Worm (Caenorhabditis elegans) whole organism, late embryonic: ENCODE measurements around the gene srbc-66.

Experiments used
- C08G9.2 ChIP-seq: sonication (generic microtip); optimal IDR thresholded peaks from 2 replicates; lab custom pipeline; 2016; ENCODE audit warnings: mild to moderate bottlenecking, missing genetic modification characterization, moderate library complexity, missing compliant biosample characterization
- ets-4 ChIP-seq: sonication (generic microtip); optimal IDR thresholded peaks from 2 replicates; lab custom pipeline; 2016; ENCODE audit warnings: missing genetic modification characterization, missing compliant biosample characterization
- odd-2 ChIP-seq: sonication (generic microtip); optimal IDR thresholded peaks from 2 replicates; lab custom pipeline; 2017; ENCODE audit warnings: antibody characterized with exemption, mild to moderate bottlenecking, missing genetic modification characterization, missing compliant biosample characterization

DNA sequence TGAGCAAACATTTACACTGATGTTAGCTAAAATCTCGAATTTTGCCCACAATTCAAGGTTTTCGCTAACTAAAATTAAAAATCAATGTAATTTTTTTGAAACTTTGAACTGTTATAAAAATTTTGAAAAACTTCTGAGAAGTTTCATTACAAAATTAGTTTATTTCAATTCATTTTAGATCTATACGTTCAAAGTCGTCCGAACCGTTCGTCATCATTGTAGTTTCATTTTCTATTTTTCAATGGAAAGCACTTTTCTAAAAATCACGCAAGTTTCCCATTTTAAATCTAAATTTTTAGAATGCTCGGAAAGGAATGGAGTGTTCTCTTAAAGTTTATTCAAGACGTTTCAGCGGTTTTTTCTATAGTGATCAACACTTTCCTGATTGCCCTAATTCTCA, 20.6 kb upstream of the srbc-66 start, which contains the start of gene str-228:
- TF ChIP-seq odd-2 (tag; lab: Kevin White, UChicago): no peak
- no peak for TF ChIP-seq ets-4 (tag; lab: Kevin White, UChicago)
- TF ChIP-seq C08G9.2: no peak
